Worm (Caenorhabditis elegans) whole organism, mixed stage, embryonic: Measurements from ENCODE around the gene F55G7.4.

Experiments used
- ceh-39 ChIP-seq: fragments of 150-350 bp; optimal IDR thresholded peaks from 2 replicates; lab custom pipeline; 2014; ENCODE audit warnings: missing biosample characterization, missing genetic modification characterization
- ces-1 ChIP-seq: fragments of 150-350 bp; optimal IDR thresholded peaks from 2 replicates; lab custom pipeline; 2014; ENCODE audit warnings: missing biosample characterization, missing genetic modification reagents, missing genetic modification characterization
- drap-1 ChIP-seq: fragments of 200-800 bp; sonication (Bioruptor generic); optimal IDR thresholded peaks from 3 replicates; lab custom pipeline; 2018; ENCODE audit warnings: mild to moderate bottlenecking, missing genetic modification characterization, missing compliant biosample characterization
- elt-3 ChIP-seq: fragments of 150-350 bp; optimal IDR thresholded peaks from 2 replicates; lab custom pipeline; 2014; ENCODE audit warnings: missing biosample characterization, missing genetic modification characterization
- ham-2 ChIP-seq: fragments of 200-800 bp; sonication (Bioruptor generic); optimal IDR thresholded peaks from 2 replicates; lab custom pipeline; 2018; ENCODE audit warnings: mild to moderate bottlenecking, missing genetic modification characterization, missing compliant biosample characterization
- lsy-2 ChIP-seq: fragments of 150-350 bp; optimal IDR thresholded peaks from 2 replicates; lab custom pipeline; 2014; ENCODE audit warnings: missing biosample characterization, missing genetic modification characterization
- nhr-12 ChIP-seq: fragments of 150-350 bp; optimal IDR thresholded peaks from 2 replicates; lab custom pipeline; 2014; ENCODE audit warnings: missing biosample characterization, missing genetic modification characterization
- nhr-237 ChIP-seq: fragments of 150-350 bp; optimal IDR thresholded peaks from 2 replicates; lab custom pipeline; 2014; ENCODE audit warnings: missing biosample characterization, missing genetic modification characterization
- pha-4 ChIP-seq: fragments of 150-350 bp; optimal IDR thresholded peaks from 2 replicates; lab custom pipeline; 2018; ENCODE audit warnings: missing biosample characterization, missing genetic modification reagents, missing genetic modification characterization
- snpc-4 ChIP-seq: fragments of 150-350 bp; optimal IDR thresholded peaks from 2 replicates; lab custom pipeline; 2014; ENCODE audit warnings: missing biosample characterization, missing genetic modification characterization
- unc-39 ChIP-seq: fragments of 150-350 bp; optimal IDR thresholded peaks from 2 replicates; lab custom pipeline; 2014; ENCODE audit warnings: missing biosample characterization, missing genetic modification characterization
- unc-62 ChIP-seq: fragments of 150-350 bp; optimal IDR thresholded peaks from 2 replicates; lab custom pipeline; 2014; ENCODE audit warnings: missing biosample characterization, missing genetic modification reagents, missing genetic modification characterization
- ztf-11 ChIP-seq: fragments of 150-350 bp; optimal IDR thresholded peaks from 2 replicates; lab custom pipeline; 2014; ENCODE audit warnings: missing biosample characterization, missing genetic modification characterization

ce11 chrX:11969554-11969953, 41.9 kb downstream of the F55G7.4 start:
- TF ChIP-seq snpc-4 (tag; lab: Kevin White, UChicago) (no peak), unc-62 (GFP tag; lab: Kevin White, UChicago) (no peak), ceh-39 (tag; lab: Kevin White, UChicago) (no peak), nhr-12 (tag; lab: Kevin White, UChicago) (no peak), elt-3 (tag; lab: Kevin White, UChicago) (no peak), nhr-237 (no peak), ztf-11 (tag; lab: Kevin White, UChicago) (no peak), drap-1 (GFP tag; lab: Kevin White, UChicago) (no peak), lsy-2 (tag; lab: Kevin White, UChicago) (no peak), unc-39 (tag; lab: Kevin White, UChicago) (no peak), pha-4 (tag; lab: Kevin White, UChicago) (no peak), ham-2 (GFP tag; lab: Kevin White, UChicago) (no peak), ces-1 (GFP tag; lab: Kevin White, UChicago) (no peak)
